Fruit fly (Drosophila melanogaster) whole organism, wandering third instar larva: ENCODE measurements around the gene CAH7.

Source experiments
- Dfd ChIP-seq: fragments of >200 bp; optimal IDR thresholded peaks from 2 replicates; lab custom pipeline; 2017; ENCODE audit warnings: missing biosample characterization, missing genetic modification characterization
- dsf ChIP-seq: sonication (Bioruptor generic); optimal IDR thresholded peaks from 2 replicates; lab custom pipeline; 2016; ENCODE audit warnings: missing biosample characterization, missing genetic modification characterization, borderline replicate concordance
- h ChIP-seq: fragments of 200-800 bp; sonication (Bioruptor generic); optimal IDR thresholded peaks from 3 replicates; lab custom pipeline; 2016; ENCODE audit warnings: missing biosample characterization, mild to moderate bottlenecking, missing genetic modification characterization
- jim ChIP-seq: fragments of 175-275, 200-325 bp; sonication (Bioruptor generic); optimal IDR thresholded peaks from 2 replicates; lab custom pipeline; 2016; ENCODE audit warnings: missing biosample characterization, mild to moderate bottlenecking, missing genetic modification characterization
- sage ChIP-seq: fragments of 200-800 bp; sonication (Bioruptor generic); optimal IDR thresholded peaks from 2 replicates; lab custom pipeline; 2016; ENCODE audit warnings: missing biosample characterization, mild to moderate bottlenecking, missing genetic modification characterization
- tai ChIP-seq: sonication (Bioruptor generic); optimal IDR thresholded peaks from 2 replicates; lab custom pipeline; 2016; ENCODE audit warnings: missing biosample characterization, missing genetic modification characterization

DNA sequence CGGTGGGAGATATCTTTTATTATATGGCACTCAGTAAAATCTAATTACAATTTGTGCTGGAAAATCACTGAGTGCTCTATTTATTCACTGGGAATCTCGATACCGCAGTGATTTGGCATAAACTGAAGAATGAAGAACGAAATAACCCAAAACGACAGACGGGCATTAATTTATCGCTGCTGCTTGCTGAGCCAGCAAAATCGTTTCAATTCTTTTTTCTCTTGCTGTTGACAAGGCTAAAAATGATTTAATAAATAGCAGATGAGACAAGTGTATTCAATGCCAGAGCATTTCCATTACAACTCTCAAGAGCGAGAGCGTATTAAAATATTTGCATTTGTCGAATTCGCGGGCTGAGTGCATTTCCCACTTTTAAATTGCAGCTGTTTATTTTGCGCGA lies 3.8 kb downstream of the CAH7 start:
- TF ChIP-seq h (GFP tag; lab: Kevin White, UChicago) (no peak), tai (GFP tag; lab: Kevin White, UChicago) (no peak), sage (GFP tag; lab: Kevin White, UChicago) (no peak), jim (no peak), Dfd (GFP tag; lab: Kevin White, UChicago) (no peak), dsf (GFP tag; lab: Kevin White, UChicago) (no peak)
